Worm (Caenorhabditis elegans) whole organism, L4 larva: ENCODE data around the gene C16C8.10.

ENCODE experiments used
- nhr-237 ChIP-seq: sonication (generic microtip); optimal IDR thresholded peaks from 2 replicates; lab custom pipeline; 2017; ENCODE audit warnings: missing biosample characterization, missing genetic modification characterization
- skn-1 ChIP-seq: fragments of 150-350 bp; optimal IDR thresholded peaks from 2 replicates; lab custom pipeline; 2014; ENCODE audit warnings: missing biosample characterization, missing genetic modification characterization

DNA sequence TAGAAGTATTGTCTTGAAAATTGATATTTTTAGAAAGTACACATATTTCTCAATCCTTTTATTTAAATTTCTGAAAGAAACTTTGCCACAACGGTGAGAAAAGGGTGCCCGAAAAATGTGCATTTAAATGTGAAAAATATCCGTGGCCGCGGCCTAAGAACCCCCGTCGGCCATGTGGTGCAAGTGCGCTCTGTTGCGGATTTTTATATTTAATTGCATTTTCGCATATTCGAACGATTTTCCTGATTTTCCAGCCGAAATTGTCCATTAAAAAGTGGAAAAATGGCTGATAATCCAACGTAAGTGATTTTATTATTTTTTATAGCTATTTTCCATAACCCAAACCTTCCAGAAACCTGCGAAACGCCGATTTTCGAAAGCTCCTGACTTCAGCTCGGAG is 17.8 kb upstream of the C16C8.10 start, which contains the start of gene smu-2:
- no peak for TF ChIP-seq nhr-237
- no peak for TF ChIP-seq skn-1 (tag; lab: Kevin White, UChicago)
